Worm (Caenorhabditis elegans): ENCODE results near the gene srh-279.

Gene srh-279

ce11 chrV:16198016-16198415 lies 5.8 kb downstream of the srh-279 start, which contains the start of gene F11A5.5:
TSS of gene F11A5.5 (plus strand) at chrV:16198316.
- TF ChIP-seq nhr-47 (tag; optimal IDR thresholded peaks at IDR 0.05) (no peak), efl-3 (GFP tag; optimal IDR thresholded peaks at IDR 0.05) (no peak), elt-2 (tag; optimal IDR thresholded peaks at IDR 0.05) (no peak)

- no peak for TF ChIP-seq elt-2 (tag; optimal IDR thresholded peaks at IDR 0.05)
- no peak for TF ChIP-seq mef-2 (tag; optimal IDR thresholded peaks at IDR 0.05)
- no peak for TF ChIP-seq ztf-11 (tag; optimal IDR thresholded peaks at IDR 0.05)
- no peak for TF ChIP-seq vab-15 (tag; optimal IDR thresholded peaks at IDR 0.05)
- TF ChIP-seq sox-4 (tag; optimal IDR thresholded peaks at IDR 0.05): no peak
- TF ChIP-seq pqm-1 (tag; optimal IDR thresholded peaks at IDR 0.05): no peak
- TF ChIP-seq ceh-82 (tag; optimal IDR thresholded peaks at IDR 0.05): no peak
- TF ChIP-seq F16B12.6 (tag; optimal IDR thresholded peaks at IDR 0.05): no peak
- TF ChIP-seq egl-13 (tag; optimal IDR thresholded peaks at IDR 0.05): no peak
- no peak for TF ChIP-seq snpc-4 (tag; optimal IDR thresholded peaks at IDR 0.05)
- TF ChIP-seq nhr-47 (tag; optimal IDR thresholded peaks at IDR 0.05): no peak
- no peak for TF ChIP-seq aly-2 (tag; optimal IDR thresholded peaks at IDR 0.05)
- TF ChIP-seq nhr-12 (tag; optimal IDR thresholded peaks at IDR 0.05): no peak
- no peak for TF ChIP-seq lin-14 (GFP tag; optimal IDR thresholded peaks at IDR 0.05)
- TF ChIP-seq sup-37 (GFP tag; optimal IDR thresholded peaks at IDR 0.05): no peak
- no peak for TF ChIP-seq ceh-8 (GFP tag; optimal IDR thresholded peaks at IDR 0.05)
- no peak for TF ChIP-seq mab-9 (GFP tag; IDR thresholded peaks at IDR 0.05)
- no peak for TF ChIP-seq swsn-7 (tag; optimal IDR thresholded peaks at IDR 0.05)
- TF ChIP-seq skn-1 (tag; optimal IDR thresholded peaks at IDR 0.05): no peak
- TF ChIP-seq unc-130 (tag; optimal IDR thresholded peaks at IDR 0.05): no peak
These were observed 9.5 kb downstream of the srh-279 start, which contains the start of gene F11A5.17 for ce11 chrV:16201730-16202129. TSS of gene F11A5.17 (plus strand) at chrV:16202030.

ce11 chrV:16202618-16203017 lies 10.4 kb downstream of the srh-279 start, which contains the start of gene F11A5.18:
TSS of gene F11A5.18 (plus strand) at chrV:16202918.
- no peak for TF ChIP-seq pax-3 (tag; optimal IDR thresholded peaks at IDR 0.05)
- no peak for TF ChIP-seq nhr-28 (tag; optimal IDR thresholded peaks at IDR 0.05)
- no peak for TF ChIP-seq mep-1 (tag; optimal IDR thresholded peaks at IDR 0.05)
- no peak for TF ChIP-seq swsn-7 (tag; optimal IDR thresholded peaks at IDR 0.05)
- TF ChIP-seq snu-23 (GFP tag; optimal IDR thresholded peaks at IDR 0.05): no peak
- TF ChIP-seq lin-35 (GFP tag; optimal IDR thresholded peaks at IDR 0.05): no peak
- TF ChIP-seq snpc-4 (tag; optimal IDR thresholded peaks at IDR 0.05): no peak
- no peak for TF ChIP-seq tlp-1 (tag; optimal IDR thresholded peaks at IDR 0.05)
- TF ChIP-seq mab-9 (GFP tag; IDR thresholded peaks at IDR 0.05): no peak
- no peak for TF ChIP-seq ceh-88 (GFP tag; IDR thresholded peaks at IDR 0.05)
- no peak for TF ChIP-seq isw-1 (GFP tag; IDR thresholded peaks at IDR 0.05)
- no peak for TF ChIP-seq sptf-1 (tag; optimal IDR thresholded peaks at IDR 0.05)
- no peak for TF ChIP-seq Y116A8C.19 (tag; optimal IDR thresholded peaks at IDR 0.05; ENCODE audit: borderline replicate concordance)
- TF ChIP-seq C16A3.4 (tag; optimal IDR thresholded peaks at IDR 0.05): no peak
- no peak for TF ChIP-seq egl-27 (tag; optimal IDR thresholded peaks at IDR 0.05)
- no peak for TF ChIP-seq efl-1 (optimal IDR thresholded peaks at IDR 0.05)
- TF ChIP-seq efl-1 (GFP tag; optimal IDR thresholded peaks at IDR 0.05 in 1 of 2): no peak
- no peak for TF ChIP-seq unc-62 (GFP tag; optimal IDR thresholded peaks at IDR 0.05)

DNA sequence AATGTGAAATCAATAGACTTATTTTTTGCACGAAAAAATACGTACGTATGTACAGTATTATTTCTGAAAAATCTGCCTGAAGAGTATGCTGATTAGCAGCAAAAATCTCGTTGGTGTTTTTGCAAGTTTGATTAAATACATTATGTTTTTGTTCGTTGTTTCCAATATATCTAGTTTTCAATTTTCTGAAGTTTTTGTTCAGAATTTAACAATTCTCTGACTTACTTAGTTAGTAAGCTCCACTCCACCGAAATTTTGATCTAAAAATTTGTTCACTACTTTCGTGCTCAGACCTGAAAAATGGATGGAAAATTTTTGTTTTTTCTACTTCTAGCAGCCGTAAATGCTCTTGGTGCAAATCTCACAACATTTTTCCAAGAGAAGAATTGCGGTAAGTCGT lies 12.7 kb downstream of the srh-279 start, which contains the start of gene irld-26:
TSS of gene irld-26 (plus strand) at position 301 of the 400 bp plus-strand sequence.
- TF ChIP-seq lin-35 (GFP tag; optimal IDR thresholded peaks at IDR 0.05) (no peak), egl-13 (tag; optimal IDR thresholded peaks at IDR 0.05) (no peak), fkh-4 (tag; optimal IDR thresholded peaks at IDR 0.05; ENCODE audit: borderline replicate concordance) (no peak), unc-130 (tag; optimal IDR thresholded peaks at IDR 0.05) (no peak), C04F5.9 (tag; optimal IDR thresholded peaks at IDR 0.05) (no peak), alr-1 (tag; optimal IDR thresholded peaks at IDR 0.05; ENCODE audit: borderline replicate concordance) (no peak), nhr-47 (tag; optimal IDR thresholded peaks at IDR 0.05) (no peak), aha-1 (tag; optimal IDR thresholded peaks at IDR 0.05) (no peak), efl-3 (GFP tag; optimal IDR thresholded peaks at IDR 0.05) (no peak), ztf-11 (tag; optimal IDR thresholded peaks at IDR 0.05) (no peak), lin-39 (tag; optimal IDR thresholded peaks at IDR 0.05) (no peak)
